Worm (Caenorhabditis elegans): ENCODE measurements around the gene F40G12.4.

ce11 chrV:14235942-14236341 is 32.6 kb downstream of the F40G12.4 start, which contains the start of gene ent-3:
- TF ChIP-seq hmbx-1 (tag; optimal IDR thresholded peaks at IDR 0.05), result no peak
- TF ChIP-seq ama-1 (optimal IDR thresholded peaks at IDR 0.05), result no peak
- TF ChIP-seq tra-4 (tag; optimal IDR thresholded peaks at IDR 0.05), result no peak
- no peak for TF ChIP-seq B0310.2 (tag; optimal IDR thresholded peaks at IDR 0.05)
- TF ChIP-seq flt-1 (GFP tag; IDR thresholded peaks at IDR 0.05), result no peak
- no peak for TF ChIP-seq tbx-11 (GFP tag; IDR thresholded peaks at IDR 0.05)
- TF ChIP-seq ceh-36 (tag; optimal IDR thresholded peaks at IDR 0.05), result no peak
- no peak for TF ChIP-seq F13C5.2 (tag; optimal IDR thresholded peaks at IDR 0.05)
- no peak for TF ChIP-seq ceh-13 (GFP tag; optimal IDR thresholded peaks at IDR 0.05)
- no peak for TF ChIP-seq tbx-37 (GFP tag; conservative IDR thresholded peaks at IDR 0.05)
- TF ChIP-seq hnd-1 (tag; optimal IDR thresholded peaks at IDR 0.05), result no peak

Measured in whole organism, early embryonic.